Fruit fly (Drosophila melanogaster) whole organism, embryonic: ENCODE data around the gene SCCRO.

Source experiments
- Ada2b ChIP-seq: fragments of 200-800 bp; sonication (Bioruptor generic); IDR thresholded peaks from 2 replicates; pipeline ENCODE4 v1.3.6; 2022; ENCODE audit warnings: missing biosample characterization, missing genetic modification characterization
- CG11456 ChIP-seq: fragments of 200-800 bp; sonication (Bioruptor generic); IDR thresholded peaks from 3 replicates; pipeline ENCODE4 v1.3.6; 2022; ENCODE audit warnings: missing biosample characterization, missing genetic modification characterization
- CG11696 ChIP-seq: fragments of 200-800 bp; sonication (Bioruptor generic); IDR thresholded peaks from 2 replicates; pipeline ENCODE4 v1.3.6; 2022; ENCODE audit warnings: missing biosample characterization, missing genetic modification characterization
- CG13287 ChIP-seq: fragments of 200-800 bp; sonication (Bioruptor generic); IDR thresholded peaks from 2 replicates; pipeline ENCODE4 v1.3.6; 2022; ENCODE audit warnings: missing biosample characterization, missing genetic modification characterization; ENCODE audit not compliant: partially characterized antibody
- CG14014 ChIP-seq: fragments of 200-800 bp; sonication (Bioruptor generic); IDR thresholded peaks from 2 replicates; pipeline ENCODE4 v1.3.6; 2022; ENCODE audit warnings: missing biosample characterization, missing genetic modification characterization
- CG15073 ChIP-seq: fragments of 200-800 bp; sonication (Bioruptor generic); optimal IDR thresholded peaks from 2 replicates; lab custom pipeline; 2016; ENCODE audit warnings: missing biosample characterization, missing genetic modification characterization
- CG17359 ChIP-seq: fragments of 200-800 bp; sonication (Bioruptor generic); optimal IDR thresholded peaks from 3 replicates; lab custom pipeline; 2018; ENCODE audit warnings: missing biosample characterization, mild to moderate bottlenecking, missing genetic modification characterization, moderate library complexity
- CG17385 ChIP-seq: fragments of 200-800 bp; sonication (Bioruptor generic); optimal IDR thresholded peaks from 3 replicates; lab custom pipeline; 2018; ENCODE audit warnings: missing biosample characterization, mild to moderate bottlenecking, missing genetic modification characterization
- CG17912 ChIP-seq: fragments of 200-800 bp; sonication (Bioruptor generic); optimal IDR thresholded peaks from 2 replicates; lab custom pipeline; 2018; ENCODE audit warnings: missing biosample characterization, mild to moderate bottlenecking, missing genetic modification characterization
- CG18619 ChIP-seq: fragments of 200-800 bp; sonication (Bioruptor generic); optimal IDR thresholded peaks from 3 replicates; lab custom pipeline; 2017; ENCODE audit warnings: missing biosample characterization, mild to moderate bottlenecking, missing genetic modification characterization
- CG32532 ChIP-seq: fragments of 200-800 bp; sonication (Bioruptor generic); IDR thresholded peaks from 2 replicates; pipeline ENCODE4 v1.3.6; 2022; ENCODE audit warnings: missing biosample characterization, missing genetic modification characterization
- CG32772 ChIP-seq: fragments of 200-800 bp; sonication (Bioruptor generic); IDR thresholded peaks from 2 replicates; pipeline ENCODE4 v1.3.6; 2022; ENCODE audit warnings: missing biosample characterization, missing genetic modification characterization
- CG33557 ChIP-seq: fragments of 200-800 bp; sonication (Bioruptor generic); optimal IDR thresholded peaks from 2 replicates; lab custom pipeline; 2019; ENCODE audit warnings: missing biosample characterization, mild to moderate bottlenecking, missing genetic modification characterization, moderate library complexity
- CG3726 ChIP-seq: fragments of 200-800 bp; sonication (Bioruptor generic); IDR thresholded peaks from 3 replicates; pipeline ENCODE4, ENCODE4 v1.3.6; 2022; ENCODE audit warnings: missing biosample characterization, missing genetic modification characterization
- CG4360 ChIP-seq: fragments of 200-800 bp; sonication (Bioruptor generic); IDR thresholded peaks from 2 replicates; pipeline ENCODE4 v1.3.6; 2022; ENCODE audit warnings: missing biosample characterization, missing genetic modification characterization
- CG4707 ChIP-seq: fragments of 200-800 bp; sonication (Bioruptor generic); optimal IDR thresholded peaks from 2 replicates; lab custom pipeline; 2018; ENCODE audit warnings: missing biosample characterization, mild to moderate bottlenecking, missing genetic modification characterization, moderate library complexity
- CG6272 ChIP-seq: fragments of 200-800 bp; sonication (Bioruptor generic); IDR thresholded peaks from 2 replicates; pipeline ENCODE4 v1.3.6; 2022; ENCODE audit warnings: missing biosample characterization, missing genetic modification characterization
- CG6683 ChIP-seq: fragments of 200-800 bp; sonication (Bioruptor generic); optimal IDR thresholded peaks from 2 replicates; lab custom pipeline; 2017; ENCODE audit warnings: missing biosample characterization, mild to moderate bottlenecking, missing genetic modification characterization, missing genetic modification reagents
- CG6791 ChIP-seq: fragments of 200-800 bp; sonication (Bioruptor generic); IDR thresholded peaks from 3 replicates; pipeline ENCODE4 v1.3.6; 2022; ENCODE audit warnings: missing biosample characterization, missing genetic modification characterization; ENCODE audit not compliant: partially characterized antibody
- CG6854 ChIP-seq: fragments of 200-800 bp; sonication (Bioruptor generic); optimal IDR thresholded peaks from 3 replicates; lab custom pipeline; 2017; ENCODE audit warnings: missing biosample characterization, mild to moderate bottlenecking, missing genetic modification characterization
- CG9817 ChIP-seq: fragments of 200-800 bp; sonication (Bioruptor generic); optimal IDR thresholded peaks from 2 replicates; lab custom pipeline; 2018; ENCODE audit warnings: missing biosample characterization, mild to moderate bottlenecking, missing genetic modification characterization, moderate library complexity
- Dref ChIP-seq: fragments of 200-800 bp; sonication (Bioruptor generic); IDR thresholded peaks from 2 replicates; pipeline ENCODE4 v1.3.6; 2022; ENCODE audit warnings: missing biosample characterization, missing genetic modification characterization
- Ets65A ChIP-seq: fragments of 200-800 bp; sonication (Bioruptor generic); peaks from one replicate; lab custom pipeline; 2016; ENCODE audit warnings: missing biosample characterization, missing genetic modification characterization
- HLH4C ChIP-seq: fragments of 200-800 bp; sonication (Bioruptor generic); IDR thresholded peaks from 3 replicates; pipeline ENCODE4 v1.3.6; 2022; ENCODE audit warnings: missing biosample characterization, missing genetic modification characterization; ENCODE audit not compliant: partially characterized antibody
- NK7.1 ChIP-seq: fragments of 200-800 bp; sonication (Bioruptor generic); optimal IDR thresholded peaks from 3 replicates; lab custom pipeline; 2016; ENCODE audit warnings: missing biosample characterization, missing genetic modification characterization
- PHDP ChIP-seq: fragments of 200-800 bp; sonication (Bioruptor generic); optimal IDR thresholded peaks from 3 replicates; lab custom pipeline; 2018; ENCODE audit warnings: missing biosample characterization, mild to moderate bottlenecking, missing genetic modification characterization, moderate library complexity
- Ptx1 ChIP-seq: fragments of 200-800 bp; sonication (Bioruptor generic); IDR thresholded peaks from 2 replicates; pipeline ENCODE4 v1.3.6; 2022; ENCODE audit warnings: missing biosample characterization, missing genetic modification characterization
- Scr ChIP-seq: fragments of 200-800 bp; sonication (Bioruptor generic); IDR thresholded peaks from 2 replicates; pipeline ENCODE4 v1.3.6; 2022; ENCODE audit warnings: missing biosample characterization, missing genetic modification characterization; ENCODE audit not compliant: partially characterized antibody
- Sin3A ChIP-seq: fragments of >200 bp; optimal IDR thresholded peaks from 2 replicates; lab custom pipeline; 2018
- Six4 ChIP-seq: fragments of 200-800 bp; sonication (Bioruptor generic); optimal IDR thresholded peaks from 2 replicates; lab custom pipeline; 2016; ENCODE audit warnings: missing biosample characterization, missing genetic modification characterization
- amos ChIP-seq: fragments of 200-800 bp; sonication (Bioruptor generic); IDR thresholded peaks from 2 replicates; pipeline ENCODE4 v1.3.6; 2022; ENCODE audit warnings: missing biosample characterization, missing genetic modification characterization; ENCODE audit not compliant: partially characterized antibody
- bab2 ChIP-seq: fragments of 200-800 bp; sonication (Bioruptor generic); optimal IDR thresholded peaks from 2 replicates; lab custom pipeline; 2016; ENCODE audit warnings: missing biosample characterization, missing genetic modification characterization
- bigmax ChIP-seq: fragments of 200-800 bp; sonication (Bioruptor generic); optimal IDR thresholded peaks from 2 replicates; lab custom pipeline; 2018; ENCODE audit warnings: missing biosample characterization, mild to moderate bottlenecking, missing genetic modification characterization
- crp ChIP-seq, 2 experiments: fragments of 200-800 bp; sonication (Bioruptor generic); optimal IDR thresholded peaks; 2 replicates in 1 of 2; 3 replicates in 1 of 2; lab custom pipeline; 2017; ENCODE audit warnings: missing biosample characterization in 2 of 2, missing genetic modification characterization in 2 of 2, mild to moderate bottlenecking in 1 of 2, moderate library complexity in 1 of 2
- ems ChIP-seq: fragments of 200-800 bp; sonication (Bioruptor generic); optimal IDR thresholded peaks from 3 replicates; lab custom pipeline; 2016; ENCODE audit warnings: missing biosample characterization, missing genetic modification characterization
- esg ChIP-seq: fragments of 200-800 bp; sonication (Bioruptor generic); conservative IDR thresholded peaks from 2 replicates; pipeline ENCODE4 v1.3.6; 2022; ENCODE audit warnings: missing biosample characterization, missing genetic modification characterization
- ewg ChIP-seq: fragments of 200-800 bp; sonication (Bioruptor generic); optimal IDR thresholded peaks from 3 replicates; lab custom pipeline; 2017; ENCODE audit warnings: mild to moderate bottlenecking, missing biosample characterization, missing genetic modification reagents, missing genetic modification characterization
- fu2 ChIP-seq: fragments of 200-800 bp; sonication (Bioruptor generic); optimal IDR thresholded peaks from 2 replicates; lab custom pipeline; 2016; ENCODE audit warnings: missing biosample characterization, missing genetic modification characterization
- mam ChIP-seq: fragments of 200-800 bp; sonication (Bioruptor generic); optimal IDR thresholded peaks from 3 replicates; lab custom pipeline; 2016; ENCODE audit warnings: missing biosample characterization, missing genetic modification characterization
- mirr ChIP-seq: fragments of 200-800 bp; sonication (Bioruptor generic); optimal IDR thresholded peaks from 3 replicates; lab custom pipeline; 2018; ENCODE audit warnings: missing biosample characterization, mild to moderate bottlenecking, missing genetic modification characterization
- otp ChIP-seq: fragments of 200-800 bp; sonication (Bioruptor generic); IDR thresholded peaks from 3 replicates; pipeline ENCODE4, ENCODE4 v1.3.6; 2022; ENCODE audit warnings: missing biosample characterization, missing genetic modification characterization
- pb ChIP-seq: fragments of 200-800 bp; sonication (Bioruptor generic); optimal IDR thresholded peaks from 3 replicates; lab custom pipeline; 2016; ENCODE audit warnings: missing biosample characterization, missing genetic modification characterization
- peb ChIP-seq: fragments of 200-800 bp; sonication (Bioruptor generic); IDR thresholded peaks from 2 replicates; pipeline ENCODE4 v1.3.6; 2022; ENCODE audit warnings: missing biosample characterization, missing genetic modification characterization
- prd ChIP-seq, 3 experiments: fragments of >200 bp in 2 of 3; fragments of 200-800 bp in 1 of 3; sonication (Bioruptor generic) in 1 of 3; optimal IDR thresholded peaks in 2 of 3; IDR thresholded peaks in 1 of 3; 2 replicates in 2 of 3; 3 replicates in 1 of 3; pipeline versions ENCODE4 v1.3.6 to Lab custom; 2017 to 2022; ENCODE audit warnings: missing biosample characterization in 1 of 3, missing genetic modification characterization in 1 of 3
- psq ChIP-seq: fragments of 200-800 bp; sonication (Bioruptor generic); optimal IDR thresholded peaks from 2 replicates; lab custom pipeline; 2017; ENCODE audit warnings: missing biosample characterization, missing genetic modification characterization
- salm ChIP-seq: fragments of 200-800 bp; sonication (Bioruptor generic); optimal IDR thresholded peaks from 2 replicates; lab custom pipeline; 2018; ENCODE audit warnings: missing biosample characterization, mild to moderate bottlenecking, missing genetic modification characterization
- scrt ChIP-seq: fragments of 200-800 bp; sonication (Bioruptor generic); optimal IDR thresholded peaks from 2 replicates; lab custom pipeline; 2018; ENCODE audit warnings: missing biosample characterization, mild to moderate bottlenecking, missing genetic modification characterization, moderate library complexity
- slbo ChIP-seq: fragments of 200-800 bp; sonication (Bioruptor generic); IDR thresholded peaks from 2 replicates; pipeline ENCODE4 v1.3.6; 2022; ENCODE audit warnings: missing biosample characterization, missing genetic modification characterization
- sob ChIP-seq: fragments of 200-800 bp; sonication (Bioruptor generic); IDR thresholded peaks from 2 replicates; pipeline ENCODE4 v1.3.6; 2022; ENCODE audit warnings: missing biosample characterization, missing genetic modification characterization
- tna ChIP-seq: fragments of 200-800 bp; sonication (Bioruptor generic); IDR thresholded peaks from 2 replicates; pipeline ENCODE4 v1.3.6; 2022; ENCODE audit warnings: missing biosample characterization, missing genetic modification characterization; ENCODE audit not compliant: partially characterized antibody

SCCRO gene

DNA sequence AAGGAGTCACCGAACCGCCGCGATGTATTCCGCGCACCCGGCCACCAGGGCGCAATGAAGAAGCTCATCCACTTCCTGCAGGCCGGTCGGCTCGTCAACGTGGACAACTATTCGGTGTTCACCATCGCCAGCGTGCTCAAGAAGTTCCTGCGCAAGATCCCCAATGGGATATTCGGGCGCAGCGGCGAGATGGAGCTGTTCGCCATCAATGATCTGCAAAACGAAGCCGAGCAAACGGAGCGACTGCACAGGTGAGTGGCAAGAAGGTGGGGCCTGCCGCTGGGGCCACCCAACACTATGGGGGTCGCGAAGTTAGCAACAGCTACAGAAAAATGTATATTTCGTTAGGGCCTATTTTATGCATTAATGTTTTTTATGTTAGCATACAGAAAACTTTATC, 26.5 kb downstream of the SCCRO start (continued):
- TF ChIP-seq CG11456 (peak; percentile 24; the same call in 1 of the 3 replicates), Sin3A (lab: Kevin White, UChicago) (no peak), Ets65A (GFP tag; lab: Kevin White, UChicago) (peak; percentile 55), scrt (GFP tag; lab: Kevin White, UChicago) (no peak), peb (GFP tag; lab: Robert Waterston, UW) (no peak), CG6272 (GFP tag; lab: Robert Waterston, UW) (no peak), CG4707 (no peak), mirr (GFP tag; lab: Kevin White, UChicago) (no peak), Scr (no peak), CG4360 (GFP tag; lab: Robert Waterston, UW) (0 out of 2 replicates have a peak, but pooled peaks have one; percentile 10), NK7.1 (GFP tag; lab: Kevin White, UChicago) (no peak), CG17912 (GFP tag; lab: Kevin White, UChicago) (no peak), Six4 (GFP tag; lab: Kevin White, UChicago) (no peak), ewg (no peak), CG11696 (GFP tag; lab: Robert Waterston, UW) (peak; percentile 81), bab2 (no peak), fu2 (GFP tag; lab: Kevin White, UChicago) (no peak), mam (no peak), CG6854 (GFP tag; lab: Kevin White, UChicago) (no peak), crp (GFP tag; optimal IDR thresholded peaks at IDR 0.05; lab: Kevin White, UChicago) (no peak), CG13287 (GFP tag; lab: Robert Waterston, UW) (no peak), amos (GFP tag; lab: Robert Waterston, UW) (no peak), CG9817 (tag; lab: Kevin White, UChicago) (no peak), salm (tag; lab: Kevin White, UChicago) (no peak), CG15073 (no peak), CG33557 (GFP tag; lab: Kevin White, UChicago) (no peak), pb (peak; percentile 29), CG14014 (no peak), esg (no peak), CG18619 (GFP tag; lab: Kevin White, UChicago) (no peak), Ptx1 (GFP tag; lab: Robert Waterston, UW) (0 out of 2 replicates have a peak, but pooled peaks have one; percentile 25), otp (GFP tag; lab: Robert Waterston, UW) (no peak), tna (GFP tag; lab: Robert Waterston, UW) (no peak), CG6683 (GFP tag; lab: Kevin White, UChicago) (no peak), sob (GFP tag; lab: Robert Waterston, UW) (0 out of 2 replicates have a peak, but pooled peaks have one; percentile 15), slbo (GFP tag; lab: Robert Waterston, UW) (no peak), Ada2b (0 out of 2 replicates have a peak, but pooled peaks have one; percentile 23), PHDP (no peak), bigmax (GFP tag; lab: Kevin White, UChicago) (no peak), psq (GFP tag; lab: Kevin White, UChicago) (no peak), CG17359 (no peak), HLH4C (GFP tag; lab: Robert Waterston, UW) (no peak), CG6791 (GFP tag; lab: Robert Waterston, UW) (0 out of 3 replicates have a peak, but pooled peaks have one; percentile 1), CG32532 (0 out of 2 replicates have a peak, but pooled peaks have one; percentile 16), CG17385 (GFP tag; lab: Kevin White, UChicago) (no peak), prd (optimal IDR thresholded peaks at IDR 0.05; lab: Kevin White, UChicago) (no peak), prd (GFP tag; IDR thresholded peaks at IDR 0.05; lab: Robert Waterston, UW) (0 out of 3 replicates have a peak, but pooled peaks have one; percentile 11), CG32772 (GFP tag; lab: Robert Waterston, UW) (0 out of 2 replicates have a peak, but pooled peaks have one; percentile 40), CG3726 (GFP tag; lab: Robert Waterston, UW) (no peak), Dref (GFP tag; lab: Robert Waterston, UW) (no peak), ems (GFP tag; lab: Kevin White, UChicago) (no peak)
